Fruit fly (Drosophila melanogaster) whole organism, embryonic: Measurements from ENCODE around the gene CG14630.

ENCODE experiments used
- CG10274 ChIP-seq: fragments of 200-800 bp; sonication (Bioruptor generic); optimal IDR thresholded peaks from 3 replicates; lab custom pipeline; 2017; ENCODE audit warnings: missing biosample characterization, mild to moderate bottlenecking, missing genetic modification characterization
- CG12769 ChIP-seq: fragments of 200-800 bp; sonication (Bioruptor generic); optimal IDR thresholded peaks from 2 replicates; lab custom pipeline; 2019; ENCODE audit warnings: missing biosample characterization, mild to moderate bottlenecking, missing genetic modification characterization, moderate library complexity
- CG3407 ChIP-seq: fragments of 200-800 bp; sonication (Bioruptor generic); optimal IDR thresholded peaks from 2 replicates; lab custom pipeline; 2018; ENCODE audit warnings: missing biosample characterization, mild to moderate bottlenecking, missing genetic modification characterization
- CHES-1-like ChIP-seq: fragments of 200-800 bp; sonication (Bioruptor generic); optimal IDR thresholded peaks from 2 replicates; lab custom pipeline; 2016; ENCODE audit warnings: missing biosample characterization, missing genetic modification characterization
- Dek ChIP-seq: fragments of 200-800 bp; sonication (Bioruptor generic); optimal IDR thresholded peaks from 3 replicates; lab custom pipeline; 2019; ENCODE audit warnings: missing biosample characterization, mild to moderate bottlenecking, missing genetic modification characterization, moderate library complexity
- Nf-YA ChIP-seq: fragments of 200-800 bp; sonication (Bioruptor generic); IDR thresholded peaks from 2 replicates; pipeline ENCODE4 v1.3.6; 2022; ENCODE audit warnings: missing biosample characterization, missing genetic modification characterization
- Rfx ChIP-seq: fragments of 200-800 bp; sonication (Bioruptor generic); IDR thresholded peaks from 2 replicates; pipeline ENCODE4 v1.3.6; 2022; ENCODE audit warnings: missing biosample characterization, missing genetic modification characterization
- dysf ChIP-seq: fragments of 200-800 bp; sonication (Bioruptor generic); IDR thresholded peaks from 3 replicates; pipeline ENCODE4 v1.3.6; 2022; ENCODE audit warnings: missing biosample characterization, missing genetic modification characterization
- stc ChIP-seq: fragments of 200-800 bp; sonication (Bioruptor generic); IDR thresholded peaks from 2 replicates; pipeline ENCODE4 v1.3.6; 2022; ENCODE audit warnings: missing biosample characterization, missing genetic modification characterization

DNA sequence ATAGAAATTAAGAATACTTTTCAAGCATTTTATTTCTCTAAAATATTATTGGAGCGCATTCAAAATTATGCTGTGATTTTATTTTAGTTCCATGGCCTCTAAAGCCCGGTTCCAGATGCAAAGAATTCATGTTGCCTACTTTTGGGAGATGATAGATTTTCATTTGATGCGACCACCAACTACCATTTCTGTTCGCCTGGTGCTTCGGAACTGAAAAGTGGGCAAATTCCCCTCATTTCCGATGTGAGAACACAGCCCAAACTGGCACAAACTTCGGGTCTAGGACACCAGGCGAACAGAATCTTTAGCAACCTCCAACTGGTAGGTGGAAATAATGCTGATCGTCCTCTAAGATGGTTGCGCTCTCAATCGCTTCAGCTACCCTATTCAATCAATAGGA lies 31.8 kb downstream of the CG14630 start:
- no peak for TF ChIP-seq Dek (tag; lab: Kevin White, UChicago)
- no peak for TF ChIP-seq CG3407 (GFP tag; lab: Kevin White, UChicago)
- no peak for TF ChIP-seq CHES-1-like (GFP tag; lab: Kevin White, UChicago)
- TF ChIP-seq Rfx (GFP tag; lab: Robert Waterston, UW), result no peak
- TF ChIP-seq stc, result no peak
- no peak for TF ChIP-seq Nf-YA
- no peak for TF ChIP-seq CG12769 (tag; lab: Kevin White, UChicago)
- TF ChIP-seq CG10274 (GFP tag; lab: Kevin White, UChicago), result no peak
- TF ChIP-seq dysf (GFP tag; lab: Robert Waterston, UW), result no peak
